Worm (Caenorhabditis elegans) whole organism, mixed stage, embryonic: ENCODE results near the gene cyld-1.

Experiments used
- drap-1 ChIP-seq: fragments of 200-800 bp; sonication (Bioruptor generic); optimal IDR thresholded peaks from 3 replicates; lab custom pipeline; 2018; ENCODE audit warnings: mild to moderate bottlenecking, missing genetic modification characterization, missing compliant biosample characterization
- elt-1 ChIP-seq: sonication (generic microtip); optimal IDR thresholded peaks from 2 replicates; lab custom pipeline; 2017; ENCODE audit warnings: missing genetic modification characterization, mild to moderate bottlenecking, missing compliant biosample characterization, antibody characterized with exemption, moderate library complexity, borderline replicate concordance; ENCODE audit not compliant: insufficient read depth
- flh-1 ChIP-seq: fragments of 200-800 bp; sonication (Bioruptor generic); optimal IDR thresholded peaks from 2 replicates; lab custom pipeline; 2018; ENCODE audit warnings: mild to moderate bottlenecking, missing genetic modification characterization, moderate library complexity, missing compliant biosample characterization
- hlh-1 ChIP-seq: fragments of 150-350 bp; optimal IDR thresholded peaks from 2 replicates; lab custom pipeline; 2014; ENCODE audit warnings: missing biosample characterization, missing genetic modification reagents, missing genetic modification characterization
- lin-13 ChIP-seq: fragments of 150-350 bp; optimal IDR thresholded peaks from 2 replicates; lab custom pipeline; 2014; ENCODE audit warnings: missing biosample characterization, missing genetic modification characterization
- mab-5 ChIP-seq: fragments of 150-350 bp; optimal IDR thresholded peaks from 2 replicates; lab custom pipeline; 2014; ENCODE audit warnings: missing biosample characterization, missing genetic modification characterization
- pha-4 ChIP-seq: fragments of 150-350 bp; optimal IDR thresholded peaks from 2 replicates; lab custom pipeline; 2018; ENCODE audit warnings: missing biosample characterization, missing genetic modification reagents, missing genetic modification characterization
- sptf-1 ChIP-seq: sonication (generic microtip); optimal IDR thresholded peaks from 2 replicates; lab custom pipeline; 2017; ENCODE audit warnings: mild to moderate bottlenecking, missing genetic modification characterization, moderate library complexity, missing compliant biosample characterization
- unc-62 ChIP-seq: fragments of 150-350 bp; optimal IDR thresholded peaks from 2 replicates; lab custom pipeline; 2014; ENCODE audit warnings: missing biosample characterization, missing genetic modification reagents, missing genetic modification characterization
- ztf-11 ChIP-seq: fragments of 150-350 bp; optimal IDR thresholded peaks from 2 replicates; lab custom pipeline; 2014; ENCODE audit warnings: missing biosample characterization, missing genetic modification characterization

DNA sequence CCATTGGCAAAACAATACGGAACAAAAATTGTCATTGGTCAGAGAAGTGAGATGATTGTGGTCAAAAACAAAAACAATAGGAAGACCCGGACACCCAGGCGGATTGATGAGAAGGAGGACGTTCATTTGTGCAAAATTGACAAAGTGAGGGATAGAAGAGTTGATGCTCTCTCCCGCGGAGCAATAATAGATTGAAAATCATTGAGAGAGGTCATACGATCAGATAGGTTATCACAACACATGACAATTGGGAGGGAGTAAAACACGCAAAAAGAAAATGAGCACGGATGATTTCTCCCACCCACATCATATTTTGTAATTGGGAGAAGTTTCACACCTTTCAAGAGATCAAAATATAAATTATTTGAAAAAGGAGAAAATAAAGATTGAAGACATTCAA, 24.8 kb downstream of the cyld-1 start:
- TF ChIP-seq ztf-11 (no peak), drap-1 (GFP tag; lab: Kevin White, UChicago) (no peak), sptf-1 (tag; lab: Kevin White, UChicago) (no peak), pha-4 (tag; lab: Kevin White, UChicago) (no peak), lin-13 (tag; lab: Kevin White, UChicago) (no peak), mab-5 (no peak), elt-1 (tag; lab: Kevin White, UChicago) (no peak), hlh-1 (tag; lab: Kevin White, UChicago) (peak; percentile 30), unc-62 (GFP tag; lab: Kevin White, UChicago) (no peak), flh-1 (GFP tag; lab: Kevin White, UChicago) (no peak)
